Fruit fly (Drosophila melanogaster): ENCODE measurements around the gene CG43249.

Gene CG43249

dm6 chr3L:16295447-16295846 is 8.6 kb upstream of the CG43249 start, which contains the start of gene CG4962:
Gene CG4962, minus strand, starts transcription at chr3L:16295547.
- TF ChIP-seq Dll (optimal IDR thresholded peaks at IDR 0.05) (no peak), usp (GFP tag; optimal IDR thresholded peaks at IDR 0.05) (no peak), pan (optimal IDR thresholded peaks at IDR 0.05) (no peak), EcR (GFP tag; optimal IDR thresholded peaks at IDR 0.05) (no peak), psq (optimal IDR thresholded peaks at IDR 0.05) (no peak), CG8478 (optimal IDR thresholded peaks at IDR 0.05) (no peak)

- TF ChIP-seq pan (optimal IDR thresholded peaks at IDR 0.05), result no peak
- TF ChIP-seq psq (optimal IDR thresholded peaks at IDR 0.05), result no peak
- no peak for TF ChIP-seq usp (GFP tag; optimal IDR thresholded peaks at IDR 0.05)
- no peak for TF ChIP-seq Dll (optimal IDR thresholded peaks at IDR 0.05)
- TF ChIP-seq EcR (GFP tag; optimal IDR thresholded peaks at IDR 0.05), result no peak
- no peak for TF ChIP-seq CG8478 (optimal IDR thresholded peaks at IDR 0.05)
Measured at dm6 chr3L:16301153-16301552, 2.9 kb upstream of the CG43249 start, which contains the start of gene CG4982. Gene CG4982, plus strand, starts transcription at chr3L:16301453.

- TF ChIP-seq usp (GFP tag; optimal IDR thresholded peaks at IDR 0.05), result no peak
- TF ChIP-seq Dll (optimal IDR thresholded peaks at IDR 0.05), result no peak
- TF ChIP-seq EcR (GFP tag; optimal IDR thresholded peaks at IDR 0.05), result no peak
- TF ChIP-seq psq (optimal IDR thresholded peaks at IDR 0.05), result no peak
- no peak for TF ChIP-seq pan (optimal IDR thresholded peaks at IDR 0.05)
- TF ChIP-seq CG8478 (optimal IDR thresholded peaks at IDR 0.05), result no peak
Measured at dm6 chr3L:16303078-16303477, 1.0 kb upstream of the CG43249 start, which contains the start of gene CG13044. Gene CG13044, minus strand, starts transcription at chr3L:16303178.

- TF ChIP-seq CG8478 (optimal IDR thresholded peaks at IDR 0.05) (no peak), Dll (optimal IDR thresholded peaks at IDR 0.05) (no peak), EcR (GFP tag; optimal IDR thresholded peaks at IDR 0.05) (no peak), pan (optimal IDR thresholded peaks at IDR 0.05) (no peak), psq (optimal IDR thresholded peaks at IDR 0.05) (no peak), usp (GFP tag; optimal IDR thresholded peaks at IDR 0.05) (no peak)
Measured at dm6 chr3L:16305820-16306650, 2.0 kb downstream of the CG43249 start, which contains the start of the genes CG13043 and CG13063. Gene CG13043, minus strand, starts transcription at chr3L:16305870. Gene CG13063, plus strand, starts transcription at chr3L:16306600.

dm6 chr3L:16308380-16308779 is 4.3 kb downstream of the CG43249 start, which contains the start of gene CG13042:
Gene CG13042, minus strand, starts transcription at chr3L:16308480.
- no peak for TF ChIP-seq pan (optimal IDR thresholded peaks at IDR 0.05)
- no peak for TF ChIP-seq usp (GFP tag; optimal IDR thresholded peaks at IDR 0.05)
- TF ChIP-seq Dll (optimal IDR thresholded peaks at IDR 0.05), result no peak

- TF ChIP-seq usp (GFP tag; optimal IDR thresholded peaks at IDR 0.05) (no peak), pan (optimal IDR thresholded peaks at IDR 0.05) (no peak), Dll (optimal IDR thresholded peaks at IDR 0.05) (no peak), EcR (GFP tag; optimal IDR thresholded peaks at IDR 0.05) (no peak), psq (optimal IDR thresholded peaks at IDR 0.05) (no peak), CG8478 (optimal IDR thresholded peaks at IDR 0.05) (no peak)
Measured at dm6 chr3L:16309972-16310371, 5.9 kb downstream of the CG43249 start.

- TF ChIP-seq psq (optimal IDR thresholded peaks at IDR 0.05) (no peak), Dll (optimal IDR thresholded peaks at IDR 0.05) (no peak), EcR (GFP tag; optimal IDR thresholded peaks at IDR 0.05) (no peak), usp (GFP tag; optimal IDR thresholded peaks at IDR 0.05) (no peak), CG8478 (optimal IDR thresholded peaks at IDR 0.05) (no peak), pan (optimal IDR thresholded peaks at IDR 0.05) (no peak)
Measured at dm6 chr3L:16313985-16314384, 9.9 kb downstream of the CG43249 start, which contains the start of gene CG13062. Gene CG13062, plus strand, starts transcription at chr3L:16314285.

dm6 chr3L:16317724-16318123 is 13.6 kb downstream of the CG43249 start, which contains the start of gene Nplp3:
Gene Nplp3, plus strand, starts transcription at chr3L:16318024.
- TF ChIP-seq EcR (GFP tag; optimal IDR thresholded peaks at IDR 0.05) (no peak), Dll (optimal IDR thresholded peaks at IDR 0.05) (no peak), psq (optimal IDR thresholded peaks at IDR 0.05) (no peak), CG8478 (optimal IDR thresholded peaks at IDR 0.05) (no peak), pan (optimal IDR thresholded peaks at IDR 0.05) (no peak), usp (GFP tag; optimal IDR thresholded peaks at IDR 0.05) (no peak)

- TF ChIP-seq EcR (GFP tag; optimal IDR thresholded peaks at IDR 0.05), result no peak
- no peak for TF ChIP-seq pan (optimal IDR thresholded peaks at IDR 0.05)
- no peak for TF ChIP-seq usp (GFP tag; optimal IDR thresholded peaks at IDR 0.05)
- TF ChIP-seq psq (optimal IDR thresholded peaks at IDR 0.05), result no peak
- TF ChIP-seq CG8478 (optimal IDR thresholded peaks at IDR 0.05), result no peak
- TF ChIP-seq Dll (optimal IDR thresholded peaks at IDR 0.05), result no peak
Measured at dm6 chr3L:16319399-16319906, 15.4 kb downstream of the CG43249 start, which contains the start of the genes CG13041 and CG13060. Gene CG13041, minus strand, starts transcription at chr3L:16319526. Gene CG13060, plus strand, starts transcription at chr3L:16319856.

dm6 chr3L:16321172-16321571 is 17.1 kb downstream of the CG43249 start, which contains the start of gene CG42718:
Gene CG42718, minus strand, starts transcription at chr3L:16321272.
- TF ChIP-seq pan (optimal IDR thresholded peaks at IDR 0.05), result no peak
- no peak for TF ChIP-seq psq (optimal IDR thresholded peaks at IDR 0.05)
- TF ChIP-seq CG8478 (optimal IDR thresholded peaks at IDR 0.05), result no peak
- no peak for TF ChIP-seq usp (GFP tag; optimal IDR thresholded peaks at IDR 0.05)
- TF ChIP-seq Dll (optimal IDR thresholded peaks at IDR 0.05), result no peak
- TF ChIP-seq EcR (GFP tag; optimal IDR thresholded peaks at IDR 0.05), result no peak

dm6 chr3L:16323372-16323771 is 19.3 kb downstream of the CG43249 start, which contains the start of gene CG13059:
Gene CG13059, plus strand, starts transcription at chr3L:16323672.
- TF ChIP-seq EcR (GFP tag; optimal IDR thresholded peaks at IDR 0.05) (no peak), usp (GFP tag; optimal IDR thresholded peaks at IDR 0.05) (no peak), pan (optimal IDR thresholded peaks at IDR 0.05) (no peak), CG8478 (optimal IDR thresholded peaks at IDR 0.05) (no peak), psq (optimal IDR thresholded peaks at IDR 0.05) (no peak), Dll (optimal IDR thresholded peaks at IDR 0.05) (no peak)

Data from whole organism.